Worm (Caenorhabditis elegans) whole organism, midembryonic: ENCODE measurements around the gene T22B7.8.

ENCODE experiments used
- T22C8.4 ChIP-seq: fragments of 200-800 bp; sonication (Bioruptor generic); IDR thresholded peaks from 2 replicates; pipeline ENCODE4 v1.3.6; 2022; ENCODE audit warnings: missing genetic modification characterization, missing compliant biosample characterization
- cog-1 ChIP-seq: sonication (generic microtip); optimal IDR thresholded peaks from 2 replicates; lab custom pipeline; 2016; ENCODE audit warnings: missing genetic modification characterization, missing compliant biosample characterization
- flt-1 ChIP-seq: fragments of 200-800 bp; sonication (Bioruptor generic); IDR thresholded peaks from 2 replicates; pipeline ENCODE4 v1.3.6; 2022; ENCODE audit warnings: missing genetic modification characterization, missing compliant biosample characterization
- med-1 ChIP-seq: sonication (generic microtip); optimal IDR thresholded peaks from 2 replicates; lab custom pipeline; 2017; ENCODE audit warnings: missing genetic modification characterization, mild to moderate bottlenecking, missing compliant biosample characterization, antibody characterized with exemption, missing genetic modification reagents; ENCODE audit not compliant: insufficient read depth
- ref-1 ChIP-seq: fragments of 200-800 bp; sonication (Bioruptor generic); conservative IDR thresholded peaks from 2 replicates; pipeline ENCODE4 v1.3.6; 2022; ENCODE audit warnings: missing genetic modification reagents, missing genetic modification characterization, missing compliant biosample characterization
- tab-1 ChIP-seq: fragments of 200-800 bp; sonication (Bioruptor generic); IDR thresholded peaks from 2 replicates; pipeline ENCODE4 v1.3.6; 2022; ENCODE audit warnings: missing genetic modification characterization, missing compliant biosample characterization
- ztf-23 ChIP-seq: fragments of 200-800 bp; sonication (Bioruptor generic); IDR thresholded peaks from 2 replicates; pipeline ENCODE4 v1.3.6; 2022; ENCODE audit warnings: missing genetic modification reagents, missing genetic modification characterization, missing compliant biosample characterization

ce11 chrX:5653813-5654212, 22.1 kb downstream of the T22B7.8 start, which contains the start of gene T22B7.7:
- no peak for TF ChIP-seq flt-1 (GFP tag; lab: Robert Waterston, UW)
- no peak for TF ChIP-seq ztf-23 (GFP tag; lab: Robert Waterston, UW)
- no peak for TF ChIP-seq T22C8.4 (GFP tag; lab: Robert Waterston, UW)
- no peak for TF ChIP-seq ref-1
- no peak for TF ChIP-seq cog-1 (tag; lab: Kevin White, UChicago)
- no peak for TF ChIP-seq tab-1
- TF ChIP-seq med-1: no peak
